Worm (Caenorhabditis elegans) whole organism, L1 larva: ENCODE results near the gene decr-1.2.
A peak's percentile ranks its signal among the peaks of the same experiment; 100 is the strongest.

Source experiments
- C04F5.9 ChIP-seq: sonication (generic microtip); optimal IDR thresholded peaks from 2 replicates; lab custom pipeline; 2016; ENCODE audit warnings: missing genetic modification characterization, missing compliant biosample characterization
- C16A3.4 ChIP-seq: fragments of 150-350 bp; optimal IDR thresholded peaks from 2 replicates; lab custom pipeline; 2014; ENCODE audit warnings: missing biosample characterization, missing genetic modification characterization
- C34B4.2 ChIP-seq: sonication (generic microtip); optimal IDR thresholded peaks from 2 replicates; lab custom pipeline; 2017; ENCODE audit warnings: mild to moderate bottlenecking, missing genetic modification characterization, missing compliant biosample characterization
- alr-1 ChIP-seq: fragments of 200-800 bp; sonication (Bioruptor generic); optimal IDR thresholded peaks from 2 replicates; lab custom pipeline; 2018; ENCODE audit warnings: borderline replicate concordance, mild to moderate bottlenecking, missing genetic modification characterization, missing compliant biosample characterization
- blmp-1 ChIP-seq: fragments of 150-350 bp; optimal IDR thresholded peaks from 2 replicates; lab custom pipeline; 2014; ENCODE audit warnings: missing biosample characterization, missing genetic modification characterization
- ceh-63 ChIP-seq: fragments of 200-800 bp; sonication (Bioruptor generic); optimal IDR thresholded peaks from 2 replicates; lab custom pipeline; 2018; ENCODE audit warnings: mild to moderate bottlenecking, missing genetic modification characterization, missing compliant biosample characterization
- ceh-82 ChIP-seq, 3 experiments: fragments of 150-350 bp in 1 of 3; sonication (generic microtip) in 2 of 3; optimal IDR thresholded peaks; 2 replicates each; lab custom pipeline; 2014 to 2017; ENCODE audit warnings: missing biosample characterization in 3 of 3, missing genetic modification characterization in 3 of 3
- dpl-1 ChIP-seq, 3 experiments: fragments of 150-350 bp in 2 of 3; sonication (generic microtip) in 1 of 3; optimal IDR thresholded peaks; 2 replicates each; lab custom pipeline; 2014 to 2017; ENCODE audit warnings: missing biosample characterization in 3 of 3, missing genetic modification characterization in 3 of 3, missing genetic modification reagents in 3 of 3
- efl-1 ChIP-seq, 4 experiments: fragments of 150-350 bp; optimal IDR thresholded peaks in 3 of 4; peaks in 1 of 4; 1 replicate in 1 of 4; 2 replicates in 3 of 4; lab custom pipeline; 2014; ENCODE audit warnings: missing biosample characterization in 2 of 4, missing genetic modification characterization in 2 of 4, missing genetic modification reagents in 2 of 4
- elt-2 ChIP-seq: sonication (generic microtip); optimal IDR thresholded peaks from 2 replicates; lab custom pipeline; 2016; ENCODE audit warnings: missing genetic modification characterization, mild to moderate bottlenecking, inconsistent platforms, missing compliant biosample characterization, missing genetic modification reagents
- elt-3 ChIP-seq, 6 experiments: fragments of 150-350 bp in 1 of 6; sonication (generic microtip); optimal IDR thresholded peaks; 2 replicates each; lab custom pipeline; 2017 to 2018; ENCODE audit warnings: missing biosample characterization in 6 of 6, missing genetic modification characterization in 6 of 6, inconsistent platforms in 1 of 6
- ets-5 ChIP-seq: fragments of 200-800 bp; sonication (Bioruptor generic); IDR thresholded peaks from 2 replicates; pipeline ENCODE4 v1.3.6; 2022; ENCODE audit warnings: missing genetic modification characterization, missing compliant biosample characterization
- fkh-10 ChIP-seq: sonication (generic microtip); optimal IDR thresholded peaks from 2 replicates; lab custom pipeline; 2017; ENCODE audit warnings: missing biosample characterization, missing genetic modification reagents, missing genetic modification characterization
- fos-1 ChIP-seq: fragments of 150-350 bp; optimal IDR thresholded peaks from 2 replicates; lab custom pipeline; 2014; ENCODE audit warnings: missing biosample characterization, missing genetic modification characterization
- grh-1 ChIP-seq: fragments of 200-800 bp; sonication (Bioruptor generic); IDR thresholded peaks from 2 replicates; pipeline ENCODE4 v1.3.6; 2022; ENCODE audit warnings: missing genetic modification reagents, missing genetic modification characterization, missing compliant biosample characterization
- irx-1 ChIP-seq: sonication (generic microtip); optimal IDR thresholded peaks from 2 replicates; lab custom pipeline; 2016; ENCODE audit warnings: missing genetic modification characterization, missing compliant biosample characterization
- lin-14 ChIP-seq: fragments of 200-800 bp; sonication (Bioruptor generic); optimal IDR thresholded peaks from 2 replicates; lab custom pipeline; 2018; ENCODE audit warnings: mild to moderate bottlenecking, missing genetic modification characterization, moderate library complexity, missing compliant biosample characterization
- lin-35 ChIP-seq, 2 experiments: fragments of 150-350 bp; optimal IDR thresholded peaks; 2 replicates each; lab custom pipeline; 2014; ENCODE audit warnings: missing biosample characterization in 2 of 2, missing genetic modification characterization in 2 of 2, missing genetic modification reagents in 2 of 2
- lsy-2 ChIP-seq, 2 experiments: fragments of 150-350 bp; optimal IDR thresholded peaks; 2 replicates each; lab custom pipeline; 2014; ENCODE audit warnings: missing biosample characterization in 2 of 2, missing genetic modification characterization in 2 of 2
- mab-9 ChIP-seq: fragments of 200-800 bp; sonication (Bioruptor generic); IDR thresholded peaks from 2 replicates; pipeline ENCODE4 v1.3.6; 2022; ENCODE audit warnings: missing genetic modification reagents, missing genetic modification characterization, missing compliant biosample characterization
- mef-2 ChIP-seq: fragments of 150-350 bp; optimal IDR thresholded peaks from 2 replicates; lab custom pipeline; 2014; ENCODE audit warnings: missing biosample characterization, missing genetic modification characterization
- mep-1 ChIP-seq: fragments of 150-350 bp; optimal IDR thresholded peaks from 2 replicates; lab custom pipeline; 2014; ENCODE audit warnings: missing biosample characterization, missing genetic modification characterization
- nhr-11 ChIP-seq: fragments of 150-350 bp; optimal IDR thresholded peaks from 2 replicates; lab custom pipeline; 2014; ENCODE audit warnings: missing biosample characterization, missing genetic modification characterization
- nhr-19 ChIP-seq: fragments of 200-800 bp; sonication (Bioruptor generic); conservative IDR thresholded peaks from 2 replicates; pipeline ENCODE4 v1.3.6; 2022; ENCODE audit warnings: missing genetic modification characterization, missing compliant biosample characterization
- nhr-20 ChIP-seq: sonication (generic microtip); optimal IDR thresholded peaks from 2 replicates; lab custom pipeline; 2016; ENCODE audit warnings: mild to moderate bottlenecking, missing genetic modification characterization, missing compliant biosample characterization
- nhr-28 ChIP-seq: fragments of 150-350 bp; optimal IDR thresholded peaks from 2 replicates; lab custom pipeline; 2014; ENCODE audit warnings: missing biosample characterization, missing genetic modification characterization
- nhr-47 ChIP-seq: sonication (generic microtip); optimal IDR thresholded peaks from 2 replicates; lab custom pipeline; 2016; ENCODE audit warnings: mild to moderate bottlenecking, missing genetic modification characterization, moderate library complexity, missing compliant biosample characterization
- nhr-71 ChIP-seq: sonication (generic microtip); optimal IDR thresholded peaks from 2 replicates; lab custom pipeline; 2016; ENCODE audit warnings: mild to moderate bottlenecking, missing genetic modification characterization, moderate library complexity, missing compliant biosample characterization
- nhr-84 ChIP-seq: sonication (generic microtip); optimal IDR thresholded peaks from 2 replicates; lab custom pipeline; 2017; ENCODE audit warnings: missing biosample characterization, missing genetic modification characterization
- rnt-1 ChIP-seq: sonication (generic microtip); optimal IDR thresholded peaks from 2 replicates; lab custom pipeline; 2016; ENCODE audit warnings: mild to moderate bottlenecking, missing genetic modification characterization, moderate library complexity, missing compliant biosample characterization
- snpc-4 ChIP-seq: fragments of 150-350 bp; optimal IDR thresholded peaks from 2 replicates; lab custom pipeline; 2014; ENCODE audit warnings: missing biosample characterization, missing genetic modification characterization
- snu-23 ChIP-seq: sonication (generic microtip); optimal IDR thresholded peaks from 2 replicates; lab custom pipeline; 2016; ENCODE audit warnings: missing genetic modification characterization, missing compliant biosample characterization
- sup-37 ChIP-seq: fragments of 200-800 bp; sonication (Bioruptor generic); optimal IDR thresholded peaks from 2 replicates; lab custom pipeline; 2018; ENCODE audit warnings: mild to moderate bottlenecking, missing genetic modification characterization, missing compliant biosample characterization
- tbx-2 ChIP-seq: sonication (generic microtip); optimal IDR thresholded peaks from 2 replicates; lab custom pipeline; 2016; ENCODE audit warnings: missing genetic modification characterization, missing compliant biosample characterization
- unc-130 ChIP-seq: fragments of 150-350 bp; optimal IDR thresholded peaks from 2 replicates; lab custom pipeline; 2017; ENCODE audit warnings: missing biosample characterization, missing genetic modification characterization, inconsistent platforms
- unc-86 ChIP-seq: sonication (generic microtip); optimal IDR thresholded peaks from 2 replicates; lab custom pipeline; 2016; ENCODE audit warnings: missing genetic modification characterization, missing compliant biosample characterization
- unc-98 ChIP-seq: fragments of 200-800 bp; sonication (Bioruptor generic); IDR thresholded peaks from 2 replicates; pipeline ENCODE4 v1.3.6; 2022; ENCODE audit warnings: missing genetic modification characterization, missing compliant biosample characterization
- xbp-1 ChIP-seq: sonication (generic microtip); optimal IDR thresholded peaks from 2 replicates; lab custom pipeline; 2016; ENCODE audit warnings: missing genetic modification characterization, missing compliant biosample characterization
- ztf-4 ChIP-seq: fragments of 150-350 bp; optimal IDR thresholded peaks from 2 replicates; lab custom pipeline; 2014; ENCODE audit warnings: missing biosample characterization, missing genetic modification characterization

decr-1.2 gene

DNA sequence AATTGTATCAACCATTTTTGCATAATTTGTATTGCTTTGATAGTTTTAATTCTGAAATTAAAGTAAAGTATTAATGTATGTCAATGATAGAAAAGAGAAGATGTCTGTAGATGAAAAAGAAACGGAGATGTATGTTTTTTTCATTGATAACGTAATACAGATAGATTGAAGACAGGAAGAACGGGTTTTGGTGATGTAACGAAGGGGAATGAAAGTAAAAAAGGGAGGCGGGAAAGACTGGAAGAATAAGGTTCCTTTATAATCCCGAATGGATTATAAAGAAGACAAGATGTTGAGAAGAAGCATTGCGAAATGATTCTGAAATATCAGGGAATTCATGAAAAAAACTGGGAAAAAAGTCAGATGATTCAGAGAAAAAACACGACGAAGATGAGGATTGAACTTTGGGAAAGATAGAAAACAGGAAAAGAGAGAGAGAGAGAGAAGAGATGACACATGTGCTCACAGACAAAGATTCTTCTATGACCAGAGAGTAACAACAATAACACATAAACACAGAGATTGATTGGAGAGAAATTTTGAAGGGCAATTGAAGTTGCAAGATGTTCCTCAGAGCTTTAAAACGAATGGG, 39.7 kb downstream of the decr-1.2 start, which contains the start of gene F54C9.11:
TSS of gene F54C9.11 (minus strand) at position 51 of the 592 bp plus-strand sequence.
- TF ChIP-seq nhr-28: no peak
- peak; percentile 12 for TF ChIP-seq mep-1 (tag; lab: Kevin White, UChicago)
- peak; percentile 73 for TF ChIP-seq lin-14 (GFP tag; lab: Kevin White, UChicago)
- peak; percentile 42 for TF ChIP-seq rnt-1 (tag; lab: Kevin White, UChicago)
- peak; percentile 7 for TF ChIP-seq C16A3.4
- TF ChIP-seq lsy-2 (tag; optimal IDR thresholded peaks at IDR 0.05; lab: Kevin White, UChicago): peak in 1 of 2 experiments; percentile 57
- TF ChIP-seq unc-86: no peak
- TF ChIP-seq C04F5.9 (tag; lab: Kevin White, UChicago): no peak
- no peak for TF ChIP-seq ceh-82 (tag; optimal IDR thresholded peaks at IDR 0.05; lab: Kevin White, UChicago)
- TF ChIP-seq nhr-20 (tag; lab: Kevin White, UChicago): no peak
- peak; percentile 11 for TF ChIP-seq snu-23 (GFP tag; lab: Kevin White, UChicago)
- peak; percentile 62 for TF ChIP-seq nhr-71 (tag; lab: Kevin White, UChicago)
- peak; percentile 64 for TF ChIP-seq blmp-1 (tag; lab: Kevin White, UChicago)
- no peak for TF ChIP-seq irx-1 (tag; lab: Kevin White, UChicago)
- TF ChIP-seq ceh-63 (GFP tag; lab: Kevin White, UChicago): no peak
- peak in 1 of 2 experiments; percentile 14 for TF ChIP-seq lin-35 (GFP tag; optimal IDR thresholded peaks at IDR 0.05; lab: Kevin White, UChicago)
- TF ChIP-seq ztf-4 (tag; lab: Kevin White, UChicago): peak; percentile 30
- no peak for TF ChIP-seq unc-98 (GFP tag; lab: Robert Waterston, UW)
- TF ChIP-seq elt-2: no peak
- TF ChIP-seq grh-1: no peak
- no peak for TF ChIP-seq nhr-84 (tag; lab: Kevin White, UChicago)

DNA sequence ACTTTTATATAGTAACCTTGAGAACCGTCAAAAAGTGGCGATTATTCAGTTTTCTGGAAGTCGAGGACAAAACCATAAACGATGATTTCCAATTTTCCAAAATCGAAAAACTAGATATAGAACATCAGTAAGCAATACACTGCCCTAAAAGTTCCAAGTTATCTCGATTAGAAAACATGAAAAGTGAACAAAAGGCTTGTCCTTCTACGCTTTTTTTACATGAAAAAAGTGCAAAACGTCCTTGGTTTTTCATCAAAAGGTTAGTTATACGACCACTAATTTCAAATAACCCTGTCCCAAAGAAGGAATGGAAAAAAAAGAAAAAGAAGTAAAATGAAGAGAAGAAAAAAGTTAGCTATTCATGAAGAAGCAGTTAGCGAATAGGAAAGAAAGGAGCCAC, 40.5 kb downstream of the decr-1.2 start:
- no peak for TF ChIP-seq efl-1 (optimal IDR thresholded peaks at IDR 0.05; lab: Kevin White, UChicago)
- TF ChIP-seq efl-1 (GFP tag; optimal IDR thresholded peaks at IDR 0.05 in 1 of 2; lab: Kevin White, UChicago): no peak
- TF ChIP-seq sup-37 (GFP tag; lab: Kevin White, UChicago): no peak
- TF ChIP-seq ets-5 (GFP tag; lab: Robert Waterston, UW): no peak
- no peak for TF ChIP-seq nhr-71 (tag; lab: Kevin White, UChicago)
- no peak for TF ChIP-seq lin-35 (GFP tag; optimal IDR thresholded peaks at IDR 0.05; lab: Kevin White, UChicago)
- no peak for TF ChIP-seq unc-130 (tag; lab: Kevin White, UChicago)
- TF ChIP-seq mab-9: no peak
- TF ChIP-seq elt-3 (tag; optimal IDR thresholded peaks at IDR 0.05; lab: Kevin White, UChicago): no peak
- no peak for TF ChIP-seq C16A3.4
- no peak for TF ChIP-seq fos-1 (tag; lab: Kevin White, UChicago)
- TF ChIP-seq xbp-1 (tag; lab: Kevin White, UChicago): no peak
- no peak for TF ChIP-seq snu-23 (GFP tag; lab: Kevin White, UChicago)
- TF ChIP-seq nhr-47: no peak
- no peak for TF ChIP-seq alr-1 (tag; lab: Kevin White, UChicago)
- TF ChIP-seq mef-2 (tag; lab: Kevin White, UChicago): no peak
- no peak for TF ChIP-seq unc-98 (GFP tag; lab: Robert Waterston, UW)
- TF ChIP-seq C04F5.9 (tag; lab: Kevin White, UChicago): no peak
- no peak for TF ChIP-seq lsy-2 (tag; optimal IDR thresholded peaks at IDR 0.05; lab: Kevin White, UChicago)

DNA sequence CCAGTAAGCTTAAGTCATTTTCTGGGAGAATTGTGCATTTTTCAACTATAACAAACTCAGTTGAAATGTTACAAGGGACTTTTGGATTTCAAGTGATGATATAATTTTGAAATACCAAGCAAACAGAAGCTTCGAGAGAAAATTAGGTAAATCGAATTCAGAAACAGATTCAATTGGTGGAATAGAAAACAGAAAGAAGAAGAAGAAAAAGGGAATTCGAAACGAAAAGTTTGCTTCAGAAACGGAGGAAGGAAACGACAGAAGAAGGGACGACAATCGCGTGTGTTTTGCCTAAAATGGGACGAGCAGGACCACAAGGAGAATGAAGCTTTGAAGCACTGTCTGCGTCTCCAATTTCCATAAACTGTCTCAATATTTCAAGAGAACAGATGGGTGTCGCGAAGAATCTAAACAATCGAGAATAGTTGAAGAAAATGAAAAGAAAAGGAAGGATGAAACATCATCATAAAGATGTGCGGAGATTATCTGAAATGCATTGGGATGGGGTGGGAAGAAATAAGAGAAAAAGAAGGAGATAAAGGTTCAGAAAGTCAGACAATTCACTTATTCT, 42.3 kb downstream of the decr-1.2 start:
- TF ChIP-seq nhr-19 (GFP tag; lab: Robert Waterston, UW): no peak
- no peak for TF ChIP-seq C34B4.2 (tag; lab: Kevin White, UChicago)
- no peak for TF ChIP-seq dpl-1 (GFP tag; optimal IDR thresholded peaks at IDR 0.05; lab: Kevin White, UChicago)
- peak; percentile 73 for TF ChIP-seq lin-14 (GFP tag; lab: Kevin White, UChicago)
- TF ChIP-seq blmp-1 (tag; lab: Kevin White, UChicago): peak; percentile 14
- TF ChIP-seq unc-130 (tag; lab: Kevin White, UChicago): no peak
- TF ChIP-seq snpc-4 (tag; lab: Kevin White, UChicago): no peak
- TF ChIP-seq nhr-71 (tag; lab: Kevin White, UChicago): peak; percentile 39
- peak; percentile 39 for TF ChIP-seq tbx-2 (tag; lab: Kevin White, UChicago)
- TF ChIP-seq nhr-11 (tag; lab: Kevin White, UChicago): no peak
- TF ChIP-seq fkh-10: peak; percentile 14
